Worm (Caenorhabditis elegans) whole organism, L4/young adult: ENCODE data around the gene rmd-6.

Experiments used
- dao-5 ChIP-seq: sonication (generic microtip); optimal IDR thresholded peaks from 2 replicates; lab custom pipeline; 2016; ENCODE audit warnings: missing genotype, missing genetic modification characterization, moderate library complexity, missing compliant biosample characterization
- him-1 ChIP-seq: sonication (generic microtip); optimal IDR thresholded peaks from 2 replicates; lab custom pipeline; 2016; ENCODE audit warnings: missing genotype, missing genetic modification reagents, missing genetic modification characterization, missing compliant biosample characterization

ce11 chrIV:5086961-5087326 lies 18.3 kb downstream of the rmd-6 start:
- TF ChIP-seq him-1 (tag; lab: Kevin White, UChicago), result no peak
- TF ChIP-seq dao-5, result no peak
